Fruit fly (Drosophila melanogaster) whole organism: ENCODE data around the gene Lcch3.

Source experiments
- CG8478 ChIP-seq: fragments of >200 bp; optimal IDR thresholded peaks from 2 replicates; lab custom pipeline; 2018; ENCODE audit warnings: inconsistent platforms
- Dll ChIP-seq: fragments of >200 bp; optimal IDR thresholded peaks from 2 replicates; lab custom pipeline; 2017
- EcR ChIP-seq, 2 experiments: fragments of >200 bp; optimal IDR thresholded peaks; 2 replicates each; lab custom pipeline; 2017; ENCODE audit warnings: missing biosample characterization in 2 of 2, missing genetic modification characterization in 2 of 2, missing genetic modification reagents in 2 of 2
- pan ChIP-seq: fragments of >200 bp; optimal IDR thresholded peaks from 2 replicates; lab custom pipeline; 2017
- psq ChIP-seq: fragments of >200 bp; optimal IDR thresholded peaks from 2 replicates; lab custom pipeline; 2017
- usp ChIP-seq: fragments of >200 bp; optimal IDR thresholded peaks from 2 replicates; lab custom pipeline; 2017; ENCODE audit warnings: missing biosample characterization, missing genetic modification characterization, mixed read lengths

DNA sequence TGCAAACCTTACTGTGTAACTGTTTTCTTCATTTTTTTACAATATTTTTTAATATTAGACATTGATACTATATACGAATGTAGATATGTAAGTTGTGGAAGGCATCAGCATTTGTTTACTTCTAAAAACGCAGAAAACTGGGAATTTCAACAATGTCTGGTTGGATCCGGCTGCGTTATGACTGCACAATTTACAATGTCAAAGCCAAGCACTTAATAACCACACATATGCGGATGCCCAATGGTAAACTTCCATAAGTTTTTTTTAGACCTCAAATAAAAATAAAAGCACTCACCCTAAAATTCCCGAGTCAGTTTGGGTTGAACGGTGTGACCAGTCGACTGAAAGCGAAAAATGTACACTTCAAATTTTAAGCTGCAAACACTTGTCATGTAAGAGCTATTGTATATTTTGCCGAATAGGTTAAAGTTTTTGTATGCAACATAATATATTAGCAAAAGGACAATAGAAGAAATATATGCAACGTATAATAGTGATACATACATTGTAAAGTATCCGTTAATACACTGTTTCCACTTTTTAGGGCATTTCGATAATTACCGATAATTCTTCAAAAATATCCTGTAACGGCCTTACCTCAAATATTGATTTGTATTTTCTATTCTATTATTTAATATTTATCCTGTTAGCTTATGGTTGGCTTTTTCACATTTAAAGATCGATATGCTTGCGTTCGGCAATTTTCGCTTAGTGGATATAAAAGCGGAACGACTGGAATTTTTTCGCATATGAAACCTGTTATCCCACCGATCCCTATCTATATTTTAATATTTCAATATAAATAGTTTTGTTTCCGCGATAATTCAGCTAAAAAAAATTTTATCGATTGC lies 15.4 kb downstream of the Lcch3 start, which contains the start of gene Stim:
- TF ChIP-seq usp (GFP tag; lab: Kevin White, UChicago): no peak
- no peak for TF ChIP-seq pan
- TF ChIP-seq CG8478 (lab: Kevin White, UChicago): no peak
- no peak for TF ChIP-seq psq (lab: Kevin White, UChicago)
- no peak for TF ChIP-seq Dll (lab: Kevin White, UChicago)
- no peak for TF ChIP-seq EcR (GFP tag; optimal IDR thresholded peaks at IDR 0.05; lab: Kevin White, UChicago)
